Worm (Caenorhabditis elegans) whole organism, late embryonic: ENCODE data around the gene F53C3.6.

ENCODE experiments used
- C38D4.7 ChIP-seq: fragments of 200-800 bp; sonication (Bioruptor generic); optimal IDR thresholded peaks from 2 replicates; lab custom pipeline; 2018; ENCODE audit warnings: mild to moderate bottlenecking, missing genetic modification characterization, moderate library complexity, missing compliant biosample characterization
- ceh-30 ChIP-seq: fragments of 150-350 bp; optimal IDR thresholded peaks from 2 replicates; lab custom pipeline; 2014; ENCODE audit warnings: missing biosample characterization, missing genetic modification characterization
- dmd-4 ChIP-seq: sonication (generic microtip); optimal IDR thresholded peaks from 2 replicates; lab custom pipeline; 2016; ENCODE audit warnings: borderline replicate concordance, missing genetic modification characterization, missing compliant biosample characterization
- gmeb-2 ChIP-seq: sonication (generic microtip); optimal IDR thresholded peaks from 2 replicates; lab custom pipeline; 2016; ENCODE audit warnings: missing genetic modification characterization, inconsistent platforms, missing compliant biosample characterization
- nhr-11 ChIP-seq: fragments of 150-350 bp; optimal IDR thresholded peaks from 2 replicates; lab custom pipeline; 2014; ENCODE audit warnings: missing biosample characterization, missing genetic modification characterization
- pqm-1 ChIP-seq: sonication (generic microtip); optimal IDR thresholded peaks from 2 replicates; lab custom pipeline; 2016; ENCODE audit warnings: missing genetic modification characterization, missing compliant biosample characterization
- unc-86 ChIP-seq: sonication (generic microtip); optimal IDR thresholded peaks from 2 replicates; lab custom pipeline; 2016; ENCODE audit warnings: missing genetic modification characterization, missing compliant biosample characterization

- TF ChIP-seq ceh-30, result no peak
- TF ChIP-seq C38D4.7, result no peak
- TF ChIP-seq gmeb-2 (tag; lab: Kevin White, UChicago), result no peak
- TF ChIP-seq nhr-11 (tag; lab: Kevin White, UChicago), result no peak
- no peak for TF ChIP-seq unc-86 (tag; lab: Kevin White, UChicago)
- no peak for TF ChIP-seq pqm-1 (tag; lab: Kevin White, UChicago)
- no peak for TF ChIP-seq dmd-4 (tag; lab: Kevin White, UChicago)
Measured at ce11 chrII:3935990-3936389, 38.0 kb downstream of the F53C3.6 start.
